Fruit fly (Drosophila melanogaster): ENCODE measurements around the gene Nepl19.

Gene Nepl19

dm6 chr3R:28829328-28829916 lies 50.5 kb downstream of the Nepl19 start:
- TF ChIP-seq insv (optimal IDR thresholded peaks at IDR 0.05) (no peak), psq (optimal IDR thresholded peaks at IDR 0.05) (no peak), h (optimal IDR thresholded peaks at IDR 0.05) (no peak), ttk (optimal IDR thresholded peaks at IDR 0.05) (no peak), Myc (optimal IDR thresholded peaks at IDR 0.05) (no peak), Sin3A (optimal IDR thresholded peaks at IDR 0.05) (no peak)
